Fruit fly (Drosophila melanogaster) whole organism, adult: ENCODE data around the gene Rtnl1.

Source experiments
- CG11617 ChIP-seq: fragments of 200-800 bp; sonication (Bioruptor generic); optimal IDR thresholded peaks from 2 replicates; lab custom pipeline; 2017; ENCODE audit warnings: mild to moderate bottlenecking, missing biosample characterization, missing genetic modification reagents, missing genetic modification characterization
- CG14711 ChIP-seq: fragments of 200-800 bp; sonication (Bioruptor generic); optimal IDR thresholded peaks from 2 replicates; lab custom pipeline; 2018; ENCODE audit warnings: missing biosample characterization, mild to moderate bottlenecking, missing genetic modification characterization, moderate library complexity
- CG1620 ChIP-seq: fragments of 200-800 bp; sonication (Bioruptor generic); optimal IDR thresholded peaks from 2 replicates; lab custom pipeline; 2016; ENCODE audit warnings: missing biosample characterization, missing genetic modification characterization
- CG7045 ChIP-seq: fragments of 200-800 bp; sonication (Bioruptor generic); optimal IDR thresholded peaks from 2 replicates; lab custom pipeline; 2017; ENCODE audit warnings: missing biosample characterization, mild to moderate bottlenecking, missing genetic modification characterization
- pad ChIP-seq: fragments of 200-800 bp; sonication (Bioruptor generic); optimal IDR thresholded peaks from 3 replicates; lab custom pipeline; 2017; ENCODE audit warnings: missing biosample characterization, missing genetic modification characterization, mild to moderate bottlenecking, moderate library complexity, missing genetic modification reagents
- tj ChIP-seq: fragments of 200-800 bp; sonication (Bioruptor generic); optimal IDR thresholded peaks from 3 replicates; lab custom pipeline; 2017; ENCODE audit warnings: missing biosample characterization, mild to moderate bottlenecking, missing genetic modification characterization, moderate library complexity

- TF ChIP-seq CG14711 (tag; lab: Kevin White, UChicago), result peak; percentile 53
- no peak for TF ChIP-seq CG1620
- peak; percentile 13 for TF ChIP-seq CG11617
- TF ChIP-seq pad (GFP tag; lab: Kevin White, UChicago), result peak; percentile 22
- peak; percentile 39 for TF ChIP-seq CG7045 (GFP tag; lab: Kevin White, UChicago)
- TF ChIP-seq tj (GFP tag; lab: Kevin White, UChicago), result peak; percentile 4
Observed at dm6 chr2L:5007256-5007655, 2.3 kb downstream of the Rtnl1 start.
